Fruit fly (Drosophila melanogaster) whole organism, embryonic: ENCODE measurements around the gene Gr98c.

Source experiments
- Asciz ChIP-seq: fragments of 200-800 bp; sonication (Bioruptor generic); optimal IDR thresholded peaks from 2 replicates; lab custom pipeline; 2017; ENCODE audit warnings: missing biosample characterization, mild to moderate bottlenecking, missing genetic modification characterization, missing genetic modification reagents
- Blimp-1 ChIP-seq: fragments of 200-800 bp; sonication (Bioruptor generic); optimal IDR thresholded peaks from 3 replicates; lab custom pipeline; 2018; ENCODE audit warnings: missing biosample characterization, missing genetic modification characterization, mild to moderate bottlenecking, moderate library complexity, missing genetic modification reagents
- CG1792 ChIP-seq: fragments of 200-800 bp; sonication (Bioruptor generic); optimal IDR thresholded peaks from 2 replicates; lab custom pipeline; 2016; ENCODE audit warnings: missing biosample characterization, missing genetic modification characterization
- D19B ChIP-seq: fragments of 200-800 bp; sonication (Bioruptor generic); optimal IDR thresholded peaks from 2 replicates; lab custom pipeline; 2017; ENCODE audit warnings: missing biosample characterization, mild to moderate bottlenecking, missing genetic modification characterization
- Dll ChIP-seq: fragments of 200-800 bp; sonication (Bioruptor generic); IDR thresholded peaks from 4 replicates; pipeline ENCODE4 v1.3.6; 2022; ENCODE audit warnings: missing biosample characterization, missing genetic modification characterization; ENCODE audit not compliant: partially characterized antibody
- Hmx ChIP-seq: fragments of 200-800 bp; sonication (Bioruptor generic); optimal IDR thresholded peaks from 2 replicates; lab custom pipeline; 2016; ENCODE audit warnings: missing biosample characterization, missing genetic modification characterization
- Hr78 ChIP-seq, 2 experiments: fragments of 200-800 bp in 1 of 2; fragments of >200 bp in 1 of 2; sonication (Bioruptor generic) in 1 of 2; optimal IDR thresholded peaks; 2 replicates each; lab custom pipeline; 2017 to 2019; ENCODE audit warnings: missing biosample characterization in 2 of 2, missing genetic modification characterization in 2 of 2, mild to moderate bottlenecking in 1 of 2, moderate library complexity in 1 of 2
- Pdp1 ChIP-seq, 2 experiments: fragments of 200-800 bp; sonication (Bioruptor generic); optimal IDR thresholded peaks; 3 replicates each; lab custom pipeline; 2016; ENCODE audit warnings: missing biosample characterization in 2 of 2, missing genetic modification characterization in 2 of 2, mild to moderate bottlenecking in 1 of 2, moderate library complexity in 1 of 2
- Poxn ChIP-seq: fragments of 200-800 bp; sonication (Bioruptor generic); IDR thresholded peaks from 2 replicates; pipeline ENCODE4 v1.3.6; 2022; ENCODE audit warnings: missing biosample characterization, missing genetic modification characterization
- Vsx1 ChIP-seq: fragments of 200-800 bp; sonication (Bioruptor generic); optimal IDR thresholded peaks from 2 replicates; lab custom pipeline; 2017; ENCODE audit warnings: missing biosample characterization, mild to moderate bottlenecking, missing genetic modification characterization, missing genetic modification reagents
- crc ChIP-seq: fragments of 200-800 bp; sonication (Bioruptor generic); optimal IDR thresholded peaks from 2 replicates; lab custom pipeline; 2016; ENCODE audit warnings: missing biosample characterization, missing genetic modification characterization
- lab ChIP-seq: fragments of 200-800 bp; sonication (Bioruptor generic); optimal IDR thresholded peaks from 3 replicates; lab custom pipeline; 2017; ENCODE audit warnings: missing biosample characterization, missing genetic modification characterization, mild to moderate bottlenecking, moderate library complexity, missing genetic modification reagents
- lbe ChIP-seq: fragments of 200-800 bp; sonication (Bioruptor generic); optimal IDR thresholded peaks from 2 replicates; lab custom pipeline; 2016; ENCODE audit warnings: missing biosample characterization, mild to moderate bottlenecking, missing genetic modification characterization
- nau ChIP-seq: fragments of 200-800 bp; sonication (Bioruptor generic); optimal IDR thresholded peaks from 3 replicates; lab custom pipeline; 2017; ENCODE audit warnings: missing biosample characterization, mild to moderate bottlenecking, missing genetic modification characterization, missing genetic modification reagents
- nmo ChIP-seq: fragments of 200-800 bp; sonication (Bioruptor generic); optimal IDR thresholded peaks from 2 replicates; lab custom pipeline; 2018; ENCODE audit warnings: missing biosample characterization, mild to moderate bottlenecking, missing genetic modification characterization, moderate library complexity
- oc ChIP-seq: fragments of 200-800 bp; sonication (Bioruptor generic); optimal IDR thresholded peaks from 2 replicates; lab custom pipeline; 2018; ENCODE audit warnings: missing biosample characterization, mild to moderate bottlenecking, missing genetic modification characterization, moderate library complexity
- odd ChIP-seq: fragments of 200-800 bp; sonication (Bioruptor generic); optimal IDR thresholded peaks from 2 replicates; lab custom pipeline; 2017; ENCODE audit warnings: missing biosample characterization, mild to moderate bottlenecking, missing genetic modification characterization
- sd ChIP-seq: fragments of 200-800 bp; sonication (Bioruptor generic); optimal IDR thresholded peaks from 3 replicates; lab custom pipeline; 2018; ENCODE audit warnings: missing biosample characterization, mild to moderate bottlenecking, missing genetic modification characterization, moderate library complexity
- slbo ChIP-seq: fragments of 200-800 bp; sonication (Bioruptor generic); IDR thresholded peaks from 2 replicates; pipeline ENCODE4 v1.3.6; 2022; ENCODE audit warnings: missing biosample characterization, missing genetic modification characterization
- slp2 ChIP-seq: fragments of 200-800 bp; sonication (Bioruptor generic); optimal IDR thresholded peaks from 2 replicates; lab custom pipeline; 2016; ENCODE audit warnings: missing biosample characterization, missing genetic modification characterization
- tin ChIP-seq: fragments of 200-800 bp; sonication (Bioruptor generic); optimal IDR thresholded peaks from 3 replicates; lab custom pipeline; 2016; ENCODE audit warnings: missing biosample characterization, missing genetic modification characterization
- vvl ChIP-seq: fragments of 200-800 bp; sonication (Bioruptor generic); IDR thresholded peaks from 2 replicates; pipeline ENCODE4 v1.3.6; 2022; ENCODE audit warnings: missing biosample characterization, missing genetic modification characterization
- wor ChIP-seq: fragments of 200-800 bp; sonication (Bioruptor generic); IDR thresholded peaks from 2 replicates; pipeline ENCODE4 v1.3.6; 2022; ENCODE audit warnings: missing biosample characterization, missing genetic modification characterization

Gr98c gene

dm6 chr3R:27582634-27583181 lies 38.5 kb downstream of the Gr98c start, which contains the start of gene pins (continued):
- peak; percentile 4 for TF ChIP-seq Vsx1 (GFP tag; lab: Kevin White, UChicago)
- TF ChIP-seq wor (GFP tag; lab: Robert Waterston, UW) = no peak
- no peak for TF ChIP-seq Asciz (GFP tag; lab: Kevin White, UChicago)
- no peak for TF ChIP-seq crc (GFP tag; lab: Kevin White, UChicago)
- 0 out of 4 replicates have a peak, but pooled peaks have one; percentile 42 for TF ChIP-seq Dll (GFP tag; lab: Robert Waterston, UW)

dm6 chr3R:27593174-27593573 lies 48.9 kb downstream of the Gr98c start:
- TF ChIP-seq lbe (peak; percentile 62), tin (GFP tag; lab: Kevin White, UChicago) (no peak)

dm6 chr3R:27593580-27594187 lies 49.4 kb downstream of the Gr98c start:
- TF ChIP-seq lab (no peak), CG1792 (no peak), D19B (GFP tag; lab: Kevin White, UChicago) (no peak), Poxn (GFP tag; lab: Robert Waterston, UW) (no peak), nau (GFP tag; lab: Kevin White, UChicago) (no peak), Hr78 (GFP tag; optimal IDR thresholded peaks at IDR 0.05; lab: Kevin White, UChicago) (peak in 1 of 2 experiments; percentile 69), sd (peak; percentile 27), slbo (GFP tag; lab: Robert Waterston, UW) (no peak), slp2 (GFP tag; lab: Kevin White, UChicago) (no peak), vvl (GFP tag; lab: Robert Waterston, UW) (peak; percentile 42; the same call in 1 of the 2 replicates), Blimp-1 (GFP tag; lab: Kevin White, UChicago) (peak; percentile 88), Hmx (no peak), nmo (GFP tag; lab: Kevin White, UChicago) (no peak), oc (tag; lab: Kevin White, UChicago) (peak; percentile 62), odd (no peak), Pdp1 (GFP tag; optimal IDR thresholded peaks at IDR 0.05; lab: Kevin White, UChicago) (peak in 1 of 2 experiments; percentile 37)
